Worm (Caenorhabditis elegans) whole organism, L4 larva: ENCODE data around the gene pfk-1.1.
A peak's percentile ranks its signal among the peaks of the same experiment; 100 is the strongest.

Experiments used
- F10B5.3 ChIP-seq: sonication (generic microtip); optimal IDR thresholded peaks from 2 replicates; lab custom pipeline; 2016; ENCODE audit warnings: mild to moderate bottlenecking, missing genetic modification characterization, missing compliant biosample characterization
- R02D3.7 ChIP-seq: fragments of 150-350 bp; sonication (generic microtip); optimal IDR thresholded peaks from 3 replicates; lab custom pipeline; 2014; ENCODE audit warnings: missing biosample characterization, missing genetic modification characterization
- Y48G9A.11 ChIP-seq: fragments of 200-800 bp; sonication (Bioruptor generic); IDR thresholded peaks from 2 replicates; pipeline ENCODE4 v1.3.6; 2022; ENCODE audit warnings: missing genetic modification reagents, missing genetic modification characterization, missing compliant biosample characterization
- Y75B8A.6 ChIP-seq: fragments of 200-800 bp; sonication (Bioruptor generic); IDR thresholded peaks from 2 replicates; pipeline ENCODE4 v1.3.6; 2022; ENCODE audit warnings: missing genetic modification reagents, missing genetic modification characterization, missing compliant biosample characterization
- ZK337.2 ChIP-seq: fragments of 200-800 bp; sonication (Bioruptor generic); IDR thresholded peaks from 2 replicates; pipeline ENCODE4 v1.3.6; 2022; ENCODE audit warnings: missing genetic modification reagents, missing genetic modification characterization, missing compliant biosample characterization
- attf-4 ChIP-seq: sonication (generic microtip); optimal IDR thresholded peaks from 3 replicates; lab custom pipeline; 2017; ENCODE audit warnings: missing biosample characterization, missing genetic modification characterization
- ceh-20 ChIP-seq: fragments of 200-800 bp; sonication (Bioruptor generic); IDR thresholded peaks from 2 replicates; pipeline ENCODE4 v1.3.6; 2022; ENCODE audit warnings: missing genetic modification reagents, missing genetic modification characterization, missing compliant biosample characterization
- ceh-44 ChIP-seq: fragments of 200-800 bp; sonication (Bioruptor generic); IDR thresholded peaks from 2 replicates; pipeline ENCODE4 v1.3.6; 2022; ENCODE audit warnings: missing genetic modification reagents, missing genetic modification characterization, missing compliant biosample characterization
- ceh-62 ChIP-seq: sonication (generic microtip); optimal IDR thresholded peaks from 2 replicates; lab custom pipeline; 2017; ENCODE audit warnings: missing biosample characterization, missing genetic modification characterization
- ceh-82 ChIP-seq: sonication (generic microtip); optimal IDR thresholded peaks from 2 replicates; lab custom pipeline; 2017; ENCODE audit warnings: missing biosample characterization, missing genetic modification characterization
- ctbp-1 ChIP-seq: fragments of 200-800 bp; sonication (Bioruptor generic); IDR thresholded peaks from 2 replicates; pipeline ENCODE4 v1.3.6; 2022; ENCODE audit warnings: missing genetic modification reagents, missing genetic modification characterization, missing compliant biosample characterization
- daf-12 ChIP-seq: fragments of 150-350 bp; optimal IDR thresholded peaks from 2 replicates; lab custom pipeline; 2014; ENCODE audit warnings: missing biosample characterization, missing genetic modification reagents, missing genetic modification characterization
- daf-19 ChIP-seq: fragments of 200-800 bp; sonication (Bioruptor generic); conservative IDR thresholded peaks from 2 replicates; pipeline ENCODE4 v1.3.6; 2022; ENCODE audit warnings: missing genetic modification characterization, missing compliant biosample characterization
- daf-8 ChIP-seq: fragments of 200-800 bp; sonication (Bioruptor generic); IDR thresholded peaks from 2 replicates; pipeline ENCODE4 v1.3.6; 2022; ENCODE audit warnings: missing genetic modification characterization, missing compliant biosample characterization
- dmd-6 ChIP-seq: fragments of 200-800 bp; sonication (Bioruptor generic); IDR thresholded peaks from 2 replicates; pipeline ENCODE4 v1.3.6; 2022; ENCODE audit warnings: missing genetic modification reagents, missing genetic modification characterization, missing compliant biosample characterization
- dmd-9 ChIP-seq: fragments of 200-800 bp; sonication (Bioruptor generic); IDR thresholded peaks from 2 replicates; pipeline ENCODE4 v1.3.6; 2022; ENCODE audit warnings: missing genetic modification reagents, missing genetic modification characterization, missing compliant biosample characterization
- dpl-1 ChIP-seq: fragments of 150-350 bp; optimal IDR thresholded peaks from 2 replicates; lab custom pipeline; 2014; ENCODE audit warnings: missing biosample characterization, missing genetic modification reagents, missing genetic modification characterization
- dve-1 ChIP-seq: sonication (generic microtip); optimal IDR thresholded peaks from 2 replicates; lab custom pipeline; 2017; ENCODE audit warnings: antibody characterized with exemption, mild to moderate bottlenecking, missing genetic modification characterization, missing compliant biosample characterization; ENCODE audit not compliant: insufficient read depth
- egl-43 ChIP-seq: fragments of 200-800 bp; sonication (Bioruptor generic); IDR thresholded peaks from 2 replicates; pipeline ENCODE4 v1.3.6; 2022; ENCODE audit warnings: missing genetic modification reagents, missing genetic modification characterization, missing compliant biosample characterization
- fkh-10 ChIP-seq: fragments of 150-350 bp; optimal IDR thresholded peaks from 2 replicates; lab custom pipeline; 2014; ENCODE audit warnings: missing biosample characterization, missing genetic modification reagents, missing genetic modification characterization
- hlh-11 ChIP-seq: fragments of 200-800 bp; sonication (Bioruptor generic); optimal IDR thresholded peaks from 2 replicates; lab custom pipeline; 2018; ENCODE audit warnings: mild to moderate bottlenecking, missing genetic modification characterization, missing compliant biosample characterization
- hlh-30 ChIP-seq: sonication (generic microtip); optimal IDR thresholded peaks from 2 replicates; lab custom pipeline; 2017; ENCODE audit warnings: antibody characterized with exemption, mild to moderate bottlenecking, missing genetic modification characterization, missing compliant biosample characterization; ENCODE audit not compliant: insufficient read depth
- lin-13 ChIP-seq: fragments of 150-350 bp; optimal IDR thresholded peaks from 2 replicates; lab custom pipeline; 2014; ENCODE audit warnings: missing biosample characterization, missing genetic modification reagents, missing genetic modification characterization
- lin-38 ChIP-seq: fragments of 200-800 bp; sonication (Bioruptor generic); IDR thresholded peaks from 2 replicates; pipeline ENCODE4 v1.3.6; 2022; ENCODE audit warnings: missing genetic modification reagents, missing genetic modification characterization, missing compliant biosample characterization
- madf-5 ChIP-seq, 2 experiments: fragments of 200-800 bp; sonication (Bioruptor generic); IDR thresholded peaks; 2 replicates each; pipeline ENCODE4 v1.3.6; 2022; ENCODE audit warnings: missing compliant biosample characterization in 2 of 2, missing genetic modification characterization in 2 of 2
- mdl-1 ChIP-seq, 2 experiments: fragments of 150-350 bp in 1 of 2; sonication (generic microtip) in 1 of 2; optimal IDR thresholded peaks; 2 replicates each; lab custom pipeline; 2014 to 2017; ENCODE audit warnings: missing biosample characterization in 2 of 2, missing genetic modification characterization in 2 of 2
- mdt-29 ChIP-seq: fragments of 200-800 bp; sonication (Bioruptor generic); IDR thresholded peaks from 2 replicates; pipeline ENCODE4 v1.3.6; 2022; ENCODE audit warnings: missing genetic modification reagents, missing genetic modification characterization, missing compliant biosample characterization
- mep-1 ChIP-seq: fragments of 150-350 bp; sonication (generic microtip); optimal IDR thresholded peaks from 3 replicates; lab custom pipeline; 2014; ENCODE audit warnings: missing biosample characterization, missing genetic modification characterization
- mes-2 ChIP-seq: sonication (generic microtip); optimal IDR thresholded peaks from 2 replicates; lab custom pipeline; 2016; ENCODE audit warnings: missing genotype, mild to moderate bottlenecking, missing genetic modification characterization, missing compliant biosample characterization; ENCODE audit not compliant: poor library complexity, severe bottlenecking
- mxl-3 ChIP-seq: fragments of 200-800 bp; sonication (Bioruptor generic); optimal IDR thresholded peaks from 2 replicates; lab custom pipeline; 2018; ENCODE audit warnings: mild to moderate bottlenecking, missing genetic modification characterization, missing compliant biosample characterization
- nhr-111 ChIP-seq: fragments of 200-800 bp; sonication (Bioruptor generic); optimal IDR thresholded peaks from 2 replicates; lab custom pipeline; 2018; ENCODE audit warnings: mild to moderate bottlenecking, missing genetic modification characterization, missing compliant biosample characterization
- nhr-28 ChIP-seq: fragments of 150-350 bp; optimal IDR thresholded peaks from 2 replicates; lab custom pipeline; 2014; ENCODE audit warnings: missing biosample characterization, missing genetic modification characterization
- nhr-41 ChIP-seq: fragments of 200-800 bp; sonication (Bioruptor generic); IDR thresholded peaks from 2 replicates; pipeline ENCODE4 v1.3.6; 2022; ENCODE audit warnings: missing genetic modification reagents, missing genetic modification characterization, missing compliant biosample characterization
- nhr-48 ChIP-seq: sonication (generic microtip); optimal IDR thresholded peaks from 2 replicates; lab custom pipeline; 2016; ENCODE audit warnings: mild to moderate bottlenecking, missing genetic modification characterization, missing compliant biosample characterization
- nhr-6 ChIP-seq: fragments of 150-350 bp; optimal IDR thresholded peaks from 2 replicates; lab custom pipeline; 2014; ENCODE audit warnings: missing biosample characterization, missing genetic modification characterization
- nhr-76 ChIP-seq: fragments of 150-350 bp; optimal IDR thresholded peaks from 2 replicates; lab custom pipeline; 2014; ENCODE audit warnings: missing biosample characterization, missing genetic modification characterization
- rbr-2 ChIP-seq: sonication (generic microtip); optimal IDR thresholded peaks from 2 replicates; lab custom pipeline; 2016; ENCODE audit warnings: missing genotype, missing genetic modification characterization, missing compliant biosample characterization
- saeg-2 ChIP-seq: fragments of 200-800 bp; sonication (Bioruptor generic); IDR thresholded peaks from 2 replicates; pipeline ENCODE4 v1.3.6; 2022; ENCODE audit warnings: missing genetic modification reagents, missing genetic modification characterization, missing compliant biosample characterization
- sdz-12 ChIP-seq: fragments of 200-800 bp; sonication (Bioruptor generic); optimal IDR thresholded peaks from 2 replicates; lab custom pipeline; 2018; ENCODE audit warnings: mild to moderate bottlenecking, missing genetic modification characterization, missing compliant biosample characterization
- set-16 ChIP-seq: fragments of 200-800 bp; sonication (Bioruptor generic); IDR thresholded peaks from 2 replicates; pipeline ENCODE4 v1.3.6; 2022; ENCODE audit warnings: missing genetic modification reagents, missing genetic modification characterization, missing compliant biosample characterization
- skn-1 ChIP-seq: fragments of 150-350 bp; optimal IDR thresholded peaks from 2 replicates; lab custom pipeline; 2014; ENCODE audit warnings: missing biosample characterization, missing genetic modification characterization
- snpc-1.2 ChIP-seq: fragments of 200-800 bp; sonication (Bioruptor generic); IDR thresholded peaks from 2 replicates; pipeline ENCODE4 v1.3.6; 2022; ENCODE audit warnings: missing genetic modification reagents, missing genetic modification characterization, missing compliant biosample characterization
- tag-97 ChIP-seq: fragments of 200-800 bp; sonication (Bioruptor generic); IDR thresholded peaks from 2 replicates; pipeline ENCODE4 v1.3.6; 2022; ENCODE audit warnings: missing genetic modification characterization, missing compliant biosample characterization
- unc-39 ChIP-seq: sonication (generic microtip); optimal IDR thresholded peaks from 2 replicates; lab custom pipeline; 2017; ENCODE audit warnings: missing biosample characterization, missing genetic modification characterization
- unc-62 ChIP-seq, 3 experiments: fragments of 150-350 bp in 1 of 3; sonication (generic microtip); optimal IDR thresholded peaks in 2 of 3; peaks in 1 of 3; 1 replicate in 1 of 3; 2 replicates in 2 of 3; lab custom pipeline; 2014 to 2017; ENCODE audit warnings: missing biosample characterization in 3 of 3, missing genetic modification characterization in 3 of 3, missing genetic modification reagents in 3 of 3, missing genotype in 1 of 3
- zfp-3 ChIP-seq: fragments of 200-800 bp; sonication (Bioruptor generic); conservative IDR thresholded peaks from 2 replicates; pipeline ENCODE4 v1.3.6; 2022; ENCODE audit warnings: missing genetic modification reagents, missing genetic modification characterization, missing compliant biosample characterization

Gene pfk-1.1

ce11 chrX:2906062-2906732 is 34.5 kb upstream of the pfk-1.1 start (continued):
- TF ChIP-seq daf-19 (GFP tag; lab: Robert Waterston, UW) (no peak), ceh-44 (GFP tag; lab: Robert Waterston, UW) (no peak), dmd-6 (GFP tag; lab: Robert Waterston, UW) (peak; percentile 61), nhr-6 (tag; lab: Kevin White, UChicago) (no peak), sdz-12 (no peak), dve-1 (tag; lab: Kevin White, UChicago) (peak; percentile 18), fkh-10 (GFP tag; lab: Kevin White, UChicago) (no peak), unc-62 (GFP tag; optimal IDR thresholded peaks at IDR 0.05 in 1 of 2; lab: Kevin White, UChicago) (peak in 1 of 2 experiments; percentile 97), unc-62 (tag; optimal IDR thresholded peaks at IDR 0.05; lab: Kevin White, UChicago) (no peak), lin-13 (GFP tag; lab: Kevin White, UChicago) (no peak), ZK337.2 (no peak)

ce11 chrX:2907296-2907873 is 33.3 kb upstream of the pfk-1.1 start:
- TF ChIP-seq mep-1 (tag; lab: Kevin White, UChicago) (peak; percentile 3), Y48G9A.11 (0 out of 2 replicates have a peak, but pooled peaks have one; percentile 9), snpc-1.2 (GFP tag; lab: Robert Waterston, UW) (no peak), hlh-11 (tag; lab: Kevin White, UChicago) (peak; percentile 21), daf-8 (GFP tag; lab: Robert Waterston, UW) (no peak), nhr-6 (tag; lab: Kevin White, UChicago) (no peak), rbr-2 (tag; lab: Kevin White, UChicago) (no peak), ZK337.2 (0 out of 2 replicates have a peak, but pooled peaks have one; percentile 19), dpl-1 (GFP tag; lab: Kevin White, UChicago) (no peak), nhr-111 (GFP tag; lab: Kevin White, UChicago) (no peak), mxl-3 (peak; percentile 5), daf-12 (tag; lab: Kevin White, UChicago) (no peak), madf-5 (GFP tag; IDR thresholded peaks at IDR 0.05; lab: Robert Waterston, UW) (no peak), hlh-30 (tag; lab: Kevin White, UChicago) (no peak), ctbp-1 (no peak), Y75B8A.6 (GFP tag; lab: Robert Waterston, UW) (no peak), nhr-41 (GFP tag; lab: Robert Waterston, UW) (no peak), zfp-3 (GFP tag; lab: Robert Waterston, UW) (no peak), mes-2 (tag; lab: Kevin White, UChicago) (no peak), nhr-76 (no peak), nhr-48 (tag; lab: Kevin White, UChicago) (no peak), skn-1 (tag; lab: Kevin White, UChicago) (no peak), daf-19 (GFP tag; lab: Robert Waterston, UW) (no peak), attf-4 (tag; lab: Kevin White, UChicago) (no peak), R02D3.7 (no peak), nhr-28 (peak; percentile 69), tag-97 (no peak), unc-39 (tag; lab: Kevin White, UChicago) (no peak), saeg-2 (GFP tag; lab: Robert Waterston, UW) (no peak), F10B5.3 (tag; lab: Kevin White, UChicago) (no peak), ceh-82 (tag; lab: Kevin White, UChicago) (no peak), unc-62 (GFP tag; optimal IDR thresholded peaks at IDR 0.05 in 1 of 2; lab: Kevin White, UChicago) (peak in 1 of 2 experiments; percentile 54), unc-62 (tag; optimal IDR thresholded peaks at IDR 0.05; lab: Kevin White, UChicago) (no peak), dmd-9 (no peak), lin-38 (no peak), mdl-1 (tag; optimal IDR thresholded peaks at IDR 0.05; lab: Kevin White, UChicago) (peak in 1 of 2 experiments; percentile 10), ceh-20 (GFP tag; lab: Robert Waterston, UW) (no peak), ceh-62 (tag; lab: Kevin White, UChicago) (no peak), set-16 (GFP tag; lab: Robert Waterston, UW) (peak; percentile 89), sdz-12 (no peak), mdt-29 (no peak), egl-43 (GFP tag; lab: Robert Waterston, UW) (no peak)
